Fruit fly (Drosophila melanogaster) whole organism, wandering third instar larva: Measurements from ENCODE around the gene Pdi.

ENCODE experiments used
- Abd-B ChIP-seq: fragments of >200 bp; optimal IDR thresholded peaks from 2 replicates; lab custom pipeline; 2017; ENCODE audit warnings: missing biosample characterization, missing genetic modification characterization
- CG32264 ChIP-seq: fragments of 200-800 bp; sonication (Bioruptor generic); optimal IDR thresholded peaks from 2 replicates; lab custom pipeline; 2016; ENCODE audit warnings: missing biosample characterization, missing genetic modification characterization
- CG9705 ChIP-seq: fragments of 200-800 bp; sonication (Bioruptor generic); optimal IDR thresholded peaks from 2 replicates; lab custom pipeline; 2018; ENCODE audit warnings: missing biosample characterization, mild to moderate bottlenecking, missing genetic modification characterization
- CrebA ChIP-seq: fragments of 200-800 bp; sonication (Bioruptor generic); optimal IDR thresholded peaks from 2 replicates; lab custom pipeline; 2016; ENCODE audit warnings: missing biosample characterization, mild to moderate bottlenecking, missing genetic modification characterization, borderline replicate concordance
- Dfd ChIP-seq: fragments of >200 bp; optimal IDR thresholded peaks from 2 replicates; lab custom pipeline; 2017; ENCODE audit warnings: missing biosample characterization, missing genetic modification characterization
- Dif ChIP-seq: fragments of 200-275, 200-300 bp; sonication (Bioruptor generic); optimal IDR thresholded peaks from 2 replicates; lab custom pipeline; 2018; ENCODE audit warnings: missing biosample characterization, missing genetic modification characterization; ENCODE audit not compliant: partially characterized antibody
- GATAd ChIP-seq: sonication (Bioruptor generic); optimal IDR thresholded peaks from 2 replicates; lab custom pipeline; 2016; ENCODE audit warnings: missing biosample characterization, missing genetic modification characterization
- HLH106 ChIP-seq: fragments of 200-800 bp; optimal IDR thresholded peaks from 3 replicates; lab custom pipeline; 2019; ENCODE audit warnings: missing biosample characterization, mild to moderate bottlenecking, missing genetic modification characterization, moderate library complexity
- Hnf4 ChIP-seq: fragments of 200-800 bp; sonication (Bioruptor generic); optimal IDR thresholded peaks from 2 replicates; lab custom pipeline; 2016; ENCODE audit warnings: missing biosample characterization, mild to moderate bottlenecking, missing genetic modification characterization
- Hr78 ChIP-seq: fragments of >200 bp; optimal IDR thresholded peaks from 2 replicates; lab custom pipeline; 2017; ENCODE audit warnings: missing biosample characterization, missing genetic modification characterization
- Hr83 ChIP-seq: fragments of 200-300 bp; sonication (Bioruptor generic); optimal IDR thresholded peaks from 2 replicates; lab custom pipeline; 2016; ENCODE audit warnings: missing biosample characterization, mild to moderate bottlenecking, missing genetic modification characterization, moderate library complexity; ENCODE audit not compliant: poor library complexity, severe bottlenecking
- Jra ChIP-seq: sonication (Bioruptor generic); optimal IDR thresholded peaks from 2 replicates; lab custom pipeline; 2016; ENCODE audit warnings: missing biosample characterization, missing genetic modification characterization
- Mio ChIP-seq: sonication (Bioruptor generic); optimal IDR thresholded peaks from 2 replicates; lab custom pipeline; 2016; ENCODE audit warnings: missing biosample characterization, missing genetic modification characterization
- Myc ChIP-seq: fragments of >200 bp; optimal IDR thresholded peaks from 2 replicates; lab custom pipeline; 2017
- N ChIP-seq: fragments of >200 bp; optimal IDR thresholded peaks from 2 replicates; lab custom pipeline; 2018; ENCODE audit warnings: missing biosample characterization, missing external identifiers, missing genetic modification characterization
- OdsH ChIP-seq: fragments of 200-800 bp; sonication (Bioruptor generic); optimal IDR thresholded peaks from 2 replicates; lab custom pipeline; 2016; ENCODE audit warnings: missing biosample characterization, mild to moderate bottlenecking, missing genetic modification characterization
- Rel ChIP-seq, 2 experiments: fragments of 200-800 bp; sonication (Bioruptor generic) in 1 of 2; optimal IDR thresholded peaks; 2 replicates in 1 of 2; 3 replicates in 1 of 2; lab custom pipeline; 2016 to 2019; ENCODE audit warnings: mild to moderate bottlenecking in 2 of 2, missing biosample characterization in 2 of 2, missing genetic modification characterization in 2 of 2, moderate library complexity in 1 of 2
- Sp1 ChIP-seq: fragments of 200-800 bp; sonication (Bioruptor generic); optimal IDR thresholded peaks from 3 replicates; lab custom pipeline; 2019; ENCODE audit warnings: missing biosample characterization, mild to moderate bottlenecking, missing genetic modification characterization, moderate library complexity
- Vsx2 ChIP-seq: fragments of 200-300, 225-300 bp; sonication (Bioruptor generic); optimal IDR thresholded peaks from 2 replicates; lab custom pipeline; 2018; ENCODE audit warnings: missing biosample characterization, missing genetic modification characterization; ENCODE audit not compliant: partially characterized antibody
- br ChIP-seq: fragments of 200-800 bp; sonication (Bioruptor generic); optimal IDR thresholded peaks from 2 replicates; lab custom pipeline; 2016; ENCODE audit warnings: missing biosample characterization, missing genetic modification characterization
- brk ChIP-seq: fragments of 200-800 bp; sonication (Bioruptor generic); optimal IDR thresholded peaks from 2 replicates; lab custom pipeline; 2016; ENCODE audit warnings: missing biosample characterization, mild to moderate bottlenecking, missing genetic modification characterization
- dl ChIP-seq, 2 experiments: fragments of 175-275, 200-275 bp in 1 of 2; fragments of 200-275 bp in 1 of 2; sonication (Bioruptor generic); optimal IDR thresholded peaks; lab custom pipeline; 2018; ENCODE audit warnings: mild to moderate bottlenecking in 2 of 2, missing biosample characterization in 2 of 2, missing genetic modification characterization in 2 of 2, moderate library complexity in 2 of 2; ENCODE audit not compliant: partially characterized antibody in 2 of 2, insufficient read depth in 1 of 2
- dmrt93B ChIP-seq: fragments of 200-800 bp; sonication (Bioruptor generic); optimal IDR thresholded peaks from 2 replicates; lab custom pipeline; 2018; ENCODE audit warnings: missing biosample characterization, mild to moderate bottlenecking, missing genetic modification characterization
- dsf ChIP-seq: sonication (Bioruptor generic); optimal IDR thresholded peaks from 2 replicates; lab custom pipeline; 2016; ENCODE audit warnings: missing biosample characterization, missing genetic modification characterization, borderline replicate concordance
- ey ChIP-seq: fragments of 200-800 bp; sonication (Bioruptor generic); optimal IDR thresholded peaks from 2 replicates; lab custom pipeline; 2016; ENCODE audit warnings: missing biosample characterization, missing genetic modification characterization
- foxo ChIP-seq, 2 experiments: fragments of 200-800 bp; sonication (Bioruptor generic); optimal IDR thresholded peaks; 2 replicates in 1 of 2; 3 replicates in 1 of 2; lab custom pipeline; 2016 to 2017; ENCODE audit warnings: missing biosample characterization in 2 of 2, missing genetic modification characterization in 2 of 2
- fru ChIP-seq: fragments of 200-800 bp; sonication (Bioruptor generic); optimal IDR thresholded peaks from 3 replicates; lab custom pipeline; 2016; ENCODE audit warnings: missing biosample characterization, mild to moderate bottlenecking, missing genetic modification characterization
- jim ChIP-seq: fragments of 175-275, 200-325 bp; sonication (Bioruptor generic); optimal IDR thresholded peaks from 2 replicates; lab custom pipeline; 2016; ENCODE audit warnings: missing biosample characterization, mild to moderate bottlenecking, missing genetic modification characterization
- pan ChIP-seq: fragments of >200 bp; optimal IDR thresholded peaks from 2 replicates; lab custom pipeline; 2017
- psq ChIP-seq: fragments of 200-800 bp; sonication (Bioruptor generic); optimal IDR thresholded peaks from 3 replicates; lab custom pipeline; 2017; ENCODE audit warnings: missing biosample characterization, mild to moderate bottlenecking, missing genetic modification characterization, moderate library complexity
- rgr ChIP-seq: fragments of 200-800 bp; sonication (Bioruptor generic); optimal IDR thresholded peaks from 3 replicates; lab custom pipeline; 2016; ENCODE audit warnings: missing biosample characterization, mild to moderate bottlenecking, missing genetic modification characterization
- sage ChIP-seq: fragments of 200-800 bp; sonication (Bioruptor generic); optimal IDR thresholded peaks from 2 replicates; lab custom pipeline; 2016; ENCODE audit warnings: missing biosample characterization, mild to moderate bottlenecking, missing genetic modification characterization
- tai ChIP-seq: sonication (Bioruptor generic); optimal IDR thresholded peaks from 2 replicates; lab custom pipeline; 2016; ENCODE audit warnings: missing biosample characterization, missing genetic modification characterization
- usp ChIP-seq: fragments of >200 bp; optimal IDR thresholded peaks from 2 replicates; lab custom pipeline; 2017; ENCODE audit warnings: missing biosample characterization, missing genetic modification characterization

The Pdi gene

dm6 chr3L:15123736-15124135 is 18.9 kb downstream of the Pdi start:
- TF ChIP-seq Myc (lab: Kevin White, UChicago) (no peak), Rel (GFP tag; optimal IDR thresholded peaks at IDR 0.05; lab: Kevin White, UChicago) (no peak), Rel (tag; optimal IDR thresholded peaks at IDR 0.05; lab: Kevin White, UChicago) (peak; percentile 56)

DNA sequence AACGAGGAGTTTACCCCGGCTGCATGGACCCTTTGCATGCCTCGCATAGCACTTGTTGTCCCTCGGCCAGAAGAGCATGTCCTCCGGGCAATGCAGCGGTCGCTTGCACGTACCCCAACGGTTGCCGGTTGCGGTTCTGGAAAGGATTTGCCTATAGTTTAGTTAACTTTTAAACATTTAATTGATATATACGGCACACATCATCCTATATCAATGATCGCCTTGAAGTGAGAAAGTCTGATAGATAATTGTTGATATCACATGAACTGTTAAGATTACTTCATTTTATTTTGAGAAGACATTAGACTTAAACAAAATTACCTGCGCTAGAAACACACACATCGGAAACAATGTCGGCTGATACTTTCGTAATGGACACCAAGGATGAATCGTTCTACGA is 21.4 kb downstream of the Pdi start, which contains the start of gene CG32847:
TSS of gene CG32847 (plus strand) at position 301 of the 400 bp plus-strand sequence.
- TF ChIP-seq N (GFP tag; lab: Kevin White, UChicago) (no peak), Dif (GFP tag; lab: Kevin White, UChicago) (no peak), Vsx2 (GFP tag; lab: Kevin White, UChicago) (no peak), HLH106 (no peak), dl (GFP tag; optimal IDR thresholded peaks at IDR 0.05; lab: Kevin White, UChicago; ENCODE audit: insufficient read depth in 1 of 2, partially characterized antibody in 2 of 2) (no peak), sage (GFP tag; lab: Kevin White, UChicago) (no peak), ey (GFP tag; lab: Kevin White, UChicago) (no peak), foxo (GFP tag; optimal IDR thresholded peaks at IDR 0.05; lab: Kevin White, UChicago) (no peak), jim (GFP tag; lab: Kevin White, UChicago) (no peak), brk (GFP tag; lab: Kevin White, UChicago) (no peak), CG9705 (GFP tag; lab: Kevin White, UChicago) (no peak), Myc (lab: Kevin White, UChicago) (no peak), GATAd (GFP tag; lab: Kevin White, UChicago) (no peak), Abd-B (GFP tag; lab: Kevin White, UChicago) (no peak), psq (GFP tag; lab: Kevin White, UChicago) (no peak), tai (no peak)

DNA sequence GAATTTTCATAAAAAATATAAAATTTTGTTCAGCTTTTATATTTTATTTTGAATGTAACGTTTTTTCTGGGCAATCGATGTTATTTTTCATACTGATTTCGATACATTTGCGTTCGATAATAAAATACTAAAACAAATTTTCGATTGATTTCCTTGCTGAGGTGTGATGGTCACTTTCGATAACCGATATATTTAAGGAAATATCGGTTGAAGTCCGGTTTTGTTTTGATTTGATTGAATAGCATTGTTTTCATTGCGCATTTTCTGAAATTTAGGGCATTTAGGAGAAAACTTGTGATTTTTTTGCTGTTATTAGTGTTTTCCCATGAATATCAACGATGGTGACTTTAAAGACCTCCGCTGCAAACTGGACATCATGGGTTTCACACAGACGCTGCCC is 26.1 kb downstream of the Pdi start, which contains the start of gene Cep135:
TSS of gene Cep135 (plus strand) at position 202 of the 400 bp plus-strand sequence.
- TF ChIP-seq brk (GFP tag; lab: Kevin White, UChicago) (peak; percentile 71), usp (GFP tag; lab: Kevin White, UChicago) (no peak)

- TF ChIP-seq Mio (GFP tag; lab: Kevin White, UChicago) (no peak), Hr78 (GFP tag; lab: Kevin White, UChicago) (no peak), sage (GFP tag; lab: Kevin White, UChicago) (no peak), br (GFP tag; lab: Kevin White, UChicago) (no peak), rgr (no peak), Myc (lab: Kevin White, UChicago) (no peak), Jra (GFP tag; lab: Kevin White, UChicago) (no peak), Sp1 (GFP tag; lab: Kevin White, UChicago) (no peak), dmrt93B (GFP tag; lab: Kevin White, UChicago) (no peak), Abd-B (GFP tag; lab: Kevin White, UChicago) (no peak), OdsH (no peak), Dif (GFP tag; lab: Kevin White, UChicago) (no peak), Hr83 (no peak), Rel (GFP tag; optimal IDR thresholded peaks at IDR 0.05; lab: Kevin White, UChicago) (no peak), Rel (tag; optimal IDR thresholded peaks at IDR 0.05; lab: Kevin White, UChicago) (no peak), ey (GFP tag; lab: Kevin White, UChicago) (no peak), jim (GFP tag; lab: Kevin White, UChicago) (no peak), CG9705 (GFP tag; lab: Kevin White, UChicago) (no peak), Hnf4 (GFP tag; lab: Kevin White, UChicago) (no peak), CG32264 (GFP tag; lab: Kevin White, UChicago) (no peak), dsf (GFP tag; lab: Kevin White, UChicago) (no peak)
Observed at dm6 chr3L:15113257-15113656, 29.4 kb downstream of the Pdi start, which contains the start of gene CG13458. Gene CG13458 (plus strand): TSS chr3L:15113557.

DNA sequence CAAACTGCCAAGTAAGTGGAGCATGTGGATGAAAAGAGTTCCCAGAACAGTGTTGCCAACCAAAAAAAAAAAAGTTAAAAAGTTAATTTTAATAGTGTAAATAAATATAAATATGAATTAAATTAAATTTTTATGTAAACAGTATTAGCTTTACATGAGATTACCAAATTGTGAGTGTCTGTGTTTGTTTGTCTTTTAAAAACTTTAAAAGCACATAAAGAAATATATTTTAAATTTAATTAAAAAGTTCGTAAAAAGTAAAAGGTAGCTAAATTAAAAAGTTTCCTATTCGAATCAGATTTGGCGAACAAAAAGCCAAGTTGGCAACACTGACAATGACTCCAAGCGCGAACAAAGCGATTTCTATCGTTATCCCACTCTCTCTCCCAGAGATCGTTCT is 33.7 kb downstream of the Pdi start:
- TF ChIP-seq Abd-B (GFP tag; lab: Kevin White, UChicago) (no peak), jim (GFP tag; lab: Kevin White, UChicago) (no peak), HLH106 (peak; percentile 40), usp (GFP tag; lab: Kevin White, UChicago) (no peak), Myc (lab: Kevin White, UChicago) (peak; percentile 47), Sp1 (GFP tag; lab: Kevin White, UChicago) (no peak), Hr78 (GFP tag; lab: Kevin White, UChicago) (no peak), CrebA (GFP tag; lab: Kevin White, UChicago) (no peak), Dfd (GFP tag; lab: Kevin White, UChicago) (no peak), fru (GFP tag; lab: Kevin White, UChicago) (no peak), pan (lab: Kevin White, UChicago) (no peak), Dif (GFP tag; lab: Kevin White, UChicago) (no peak), foxo (GFP tag; optimal IDR thresholded peaks at IDR 0.05; lab: Kevin White, UChicago) (no peak), Mio (GFP tag; lab: Kevin White, UChicago) (no peak)
